Fruit fly (Drosophila melanogaster): Measurements from ENCODE around the gene CG12105.

CG12105 gene

DNA sequence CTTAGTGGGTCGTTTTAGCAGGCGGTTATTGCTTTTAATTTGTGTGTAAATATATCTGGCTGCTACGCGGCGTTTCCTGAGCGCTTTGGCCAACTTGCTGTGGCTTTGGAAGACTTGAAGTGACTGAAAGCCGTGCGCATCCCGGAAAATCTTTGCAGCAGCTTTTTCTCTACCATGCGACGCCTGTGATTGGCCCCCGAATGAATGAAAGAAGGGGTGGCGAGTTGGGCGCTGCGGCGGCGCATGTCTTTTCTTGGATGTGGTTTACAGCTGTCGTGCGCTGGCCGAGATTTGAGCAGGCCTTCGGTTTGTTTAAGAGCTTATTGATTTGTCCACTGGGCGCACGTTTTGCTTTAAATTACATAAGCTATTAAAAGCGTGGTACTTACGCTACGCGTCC is 47.9 kb upstream of the CG12105 start (continued):
- TF ChIP-seq odd (GFP tag; optimal IDR thresholded peaks at IDR 0.05) (no peak), rib (GFP tag; IDR thresholded peaks at IDR 0.05) (no peak), exex (tag; optimal IDR thresholded peaks at IDR 0.05) (no peak)

DNA sequence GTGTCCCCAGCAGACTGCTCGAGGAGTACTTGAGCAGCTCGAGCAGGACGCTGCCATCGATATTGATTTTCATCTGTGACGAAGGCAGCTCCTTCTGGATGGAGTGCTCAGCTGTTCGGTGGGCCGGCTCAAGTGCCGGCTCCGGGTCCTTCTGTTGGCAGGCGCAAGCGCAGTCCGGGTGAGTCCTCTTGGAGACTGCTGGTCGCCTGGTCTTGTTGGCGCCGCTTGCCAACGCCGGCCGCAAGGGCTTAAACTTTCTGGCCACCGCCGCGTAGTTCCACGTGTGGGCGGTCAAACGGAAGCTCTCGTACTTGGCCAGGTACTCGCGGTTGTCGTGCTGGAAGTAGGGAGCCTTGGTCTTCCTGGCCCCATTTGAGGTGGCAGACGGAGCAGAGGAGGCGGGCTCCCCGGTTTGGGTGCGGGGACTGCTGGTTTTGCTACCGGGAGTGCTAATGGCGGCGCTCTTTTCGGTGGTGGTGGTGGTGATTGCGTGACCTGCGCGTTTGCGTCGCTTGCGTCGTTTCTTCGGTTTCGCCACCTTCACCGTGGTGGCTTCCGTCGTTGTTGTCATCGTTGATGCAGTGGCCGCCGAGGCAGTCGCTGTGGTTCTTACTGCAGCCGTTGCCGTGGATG is 46.3 kb upstream of the CG12105 start:
- TF ChIP-seq Rfx (GFP tag; IDR thresholded peaks at IDR 0.05) (no peak), Mes4 (GFP tag; optimal IDR thresholded peaks at IDR 0.05) (no peak), tgo (GFP tag; IDR thresholded peaks at IDR 0.05) (no peak), D (optimal IDR thresholded peaks at IDR 0.05) (no peak), D (GFP tag; optimal IDR thresholded peaks at IDR 0.05) (no peak), tio (GFP tag; optimal IDR thresholded peaks at IDR 0.05) (no peak), CG16779 (GFP tag; IDR thresholded peaks at IDR 0.05) (no peak), mirr (GFP tag; optimal IDR thresholded peaks at IDR 0.05) (no peak), CG2116 (GFP tag; optimal IDR thresholded peaks at IDR 0.05) (no peak), CG1233 (GFP tag; optimal IDR thresholded peaks at IDR 0.05) (no peak), sd (tag; optimal IDR thresholded peaks at IDR 0.05) (no peak), CG9876 (GFP tag; optimal IDR thresholded peaks at IDR 0.05) (no peak), Ets65A (GFP tag) (no peak), twi (tag; optimal IDR thresholded peaks at IDR 0.05) (no peak), CG9727 (GFP tag; optimal IDR thresholded peaks at IDR 0.05) (no peak), onecut (GFP tag; IDR thresholded peaks at IDR 0.05) (peak; percentile 89), Deaf1 (tag; optimal IDR thresholded peaks at IDR 0.05) (peak; percentile 79), CG32767 (GFP tag; IDR thresholded peaks at IDR 0.05) (no peak), sna (GFP tag; IDR thresholded peaks at IDR 0.05; ENCODE audit: partially characterized antibody) (0 out of 2 replicates have a peak, but pooled peaks have one; percentile 23), CG7372 (GFP tag; IDR thresholded peaks at IDR 0.05) (no peak), Scr (GFP tag; IDR thresholded peaks at IDR 0.05; ENCODE audit: partially characterized antibody) (0 out of 2 replicates have a peak, but pooled peaks have one; percentile 18), Asciz (GFP tag; optimal IDR thresholded peaks at IDR 0.05) (no peak), CG10274 (GFP tag; optimal IDR thresholded peaks at IDR 0.05) (no peak), CG31224 (GFP tag; IDR thresholded peaks at IDR 0.05) (peak; percentile 99), crp (GFP tag; optimal IDR thresholded peaks at IDR 0.05) (peak in 1 of 2 experiments; percentile 46), lola (GFP tag; optimal IDR thresholded peaks at IDR 0.05) (no peak), sqz (GFP tag; optimal IDR thresholded peaks at IDR 0.05) (no peak), zen2 (GFP tag; IDR thresholded peaks at IDR 0.05; ENCODE audit: partially characterized antibody) (peak; percentile 30; the same call in 2 of the 3 replicates), CG6654 (GFP tag; optimal IDR thresholded peaks at IDR 0.05) (no peak), psq (GFP tag; optimal IDR thresholded peaks at IDR 0.05) (no peak), nmo (GFP tag; optimal IDR thresholded peaks at IDR 0.05) (no peak), peb (GFP tag; IDR thresholded peaks at IDR 0.05) (no peak), CG13287 (GFP tag; IDR thresholded peaks at IDR 0.05; ENCODE audit: partially characterized antibody) (peak; percentile 32; the same call in 1 of the 2 replicates), Hmr (GFP tag; optimal IDR thresholded peaks at IDR 0.05) (no peak), Ets97D (GFP tag; optimal IDR thresholded peaks at IDR 0.05) (no peak), CG34422 (GFP tag; IDR thresholded peaks at IDR 0.05) (peak; percentile 58; the same call in 1 of the 3 replicates), CG18011 (GFP tag; optimal IDR thresholded peaks at IDR 0.05) (no peak), lilli (GFP tag; optimal IDR thresholded peaks at IDR 0.05) (no peak), scrt (GFP tag; optimal IDR thresholded peaks at IDR 0.05) (peak; percentile 74), sug (tag; optimal IDR thresholded peaks at IDR 0.05) (no peak), CG10321 (GFP tag; IDR thresholded peaks at IDR 0.05) (no peak), CG7839 (tag; optimal IDR thresholded peaks at IDR 0.05) (no peak), Ravus (GFP tag; IDR thresholded peaks at IDR 0.05) (no peak), CG4707 (GFP tag; optimal IDR thresholded peaks at IDR 0.05) (no peak), CG13296 (GFP tag; optimal IDR thresholded peaks at IDR 0.05) (no peak)
